Fruit fly (Drosophila melanogaster) whole organism, pupa: Measurements from ENCODE around the gene CG6770.

Experiments
- CG14655 ChIP-seq: fragments of 200-800 bp; sonication (Bioruptor generic); optimal IDR thresholded peaks from 3 replicates; lab custom pipeline; 2017; ENCODE audit warnings: mild to moderate bottlenecking, missing biosample characterization, missing genetic modification reagents, missing genetic modification characterization
- CG17806 ChIP-seq: fragments of 200-800 bp; sonication (Bioruptor generic); optimal IDR thresholded peaks from 2 replicates; lab custom pipeline; 2018; ENCODE audit warnings: missing biosample characterization, mild to moderate bottlenecking, missing genetic modification characterization, moderate library complexity
- CG32121 ChIP-seq: fragments of 200-800 bp; sonication (Bioruptor generic); IDR thresholded peaks from 2 replicates; pipeline ENCODE4 v1.3.6; 2022; ENCODE audit warnings: missing biosample characterization, missing genetic modification characterization
- CG8159 ChIP-seq: fragments of 200-800 bp; sonication (Bioruptor generic); optimal IDR thresholded peaks from 3 replicates; lab custom pipeline; 2018; ENCODE audit warnings: missing biosample characterization, mild to moderate bottlenecking, missing genetic modification characterization, moderate library complexity
- EcR ChIP-seq: fragments of 200-800 bp; sonication (Bioruptor generic); optimal IDR thresholded peaks from 3 replicates; lab custom pipeline; 2019; ENCODE audit warnings: missing biosample characterization, missing genetic modification characterization, mild to moderate bottlenecking, moderate library complexity, missing genetic modification reagents
- Ets98B ChIP-seq: fragments of 200-800 bp; sonication (Bioruptor generic); IDR thresholded peaks from 2 replicates; pipeline ENCODE4 v1.3.6; 2022; ENCODE audit warnings: missing biosample characterization, missing genetic modification characterization
- Pif1A ChIP-seq: fragments of 200-800 bp; sonication (Bioruptor generic); optimal IDR thresholded peaks from 3 replicates; lab custom pipeline; 2016; ENCODE audit warnings: missing biosample characterization, missing genetic modification characterization
- Pif1B ChIP-seq: fragments of 200-800 bp; sonication (Bioruptor generic); optimal IDR thresholded peaks from 3 replicates; lab custom pipeline; 2016; ENCODE audit warnings: missing biosample characterization, missing genetic modification characterization
- Snoo ChIP-seq: fragments of 200-800 bp; sonication (Bioruptor generic); optimal IDR thresholded peaks from 3 replicates; lab custom pipeline; 2017; ENCODE audit warnings: missing biosample characterization, mild to moderate bottlenecking, missing genetic modification characterization, inconsistent platforms
- fd96Ca ChIP-seq: fragments of 200-800 bp; sonication (Bioruptor generic); IDR thresholded peaks from 3 replicates; pipeline ENCODE4 v1.3.6; 2022; ENCODE audit warnings: missing biosample characterization, missing genetic modification characterization
- rn ChIP-seq: fragments of 200-800 bp; sonication (Bioruptor generic); IDR thresholded peaks from 2 replicates; pipeline ENCODE4 v1.3.6; 2022; ENCODE audit warnings: missing biosample characterization, missing genetic modification characterization

dm6 chr2L:12079827-12080381 lies 34.0 kb upstream of the CG6770 start:
- TF ChIP-seq CG8159 (tag; lab: Kevin White, UChicago): no peak
- TF ChIP-seq rn (GFP tag; lab: Robert Waterston, UW): no peak
- no peak for TF ChIP-seq Pif1A (GFP tag; lab: Kevin White, UChicago)
- no peak for TF ChIP-seq Snoo (tag; lab: Kevin White, UChicago)
- TF ChIP-seq Pif1B: no peak
- TF ChIP-seq fd96Ca (GFP tag; lab: Robert Waterston, UW): no peak
- TF ChIP-seq Ets98B (GFP tag; lab: Robert Waterston, UW): no peak
- TF ChIP-seq EcR (GFP tag; lab: Kevin White, UChicago): no peak
- no peak for TF ChIP-seq CG14655
- no peak for TF ChIP-seq CG17806
- TF ChIP-seq CG32121 (GFP tag; lab: Robert Waterston, UW): no peak
